Fruit fly (Drosophila melanogaster): Measurements from ENCODE around the gene CG32277.

The CG32277 gene

DNA sequence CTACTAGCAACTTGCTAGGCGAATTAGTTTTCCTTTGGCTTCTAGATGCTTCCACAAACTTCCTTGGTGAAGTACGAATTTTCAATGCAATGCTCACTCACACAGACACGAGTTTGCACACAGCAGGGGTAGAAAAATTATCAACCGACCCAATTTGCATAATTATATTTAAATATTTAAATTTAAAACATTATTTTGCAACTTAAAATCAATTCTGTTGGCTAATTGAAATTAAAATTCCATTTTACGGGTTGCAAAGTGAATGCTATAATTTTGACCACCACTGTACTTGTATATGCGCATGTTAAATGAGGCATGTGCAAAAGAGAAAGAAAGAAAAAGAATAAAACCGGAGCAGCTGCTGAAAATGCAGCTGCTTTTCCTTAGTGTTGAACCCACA lies 11.2 kb downstream of the CG32277 start (continued):
- TF ChIP-seq CHES-1-like (GFP tag; optimal IDR thresholded peaks at IDR 0.05) = peak; percentile 11
- no peak for TF ChIP-seq CG7786 (GFP tag; optimal IDR thresholded peaks at IDR 0.05)
- TF ChIP-seq dmrt99B (tag; optimal IDR thresholded peaks at IDR 0.05) = peak; percentile 96

DNA sequence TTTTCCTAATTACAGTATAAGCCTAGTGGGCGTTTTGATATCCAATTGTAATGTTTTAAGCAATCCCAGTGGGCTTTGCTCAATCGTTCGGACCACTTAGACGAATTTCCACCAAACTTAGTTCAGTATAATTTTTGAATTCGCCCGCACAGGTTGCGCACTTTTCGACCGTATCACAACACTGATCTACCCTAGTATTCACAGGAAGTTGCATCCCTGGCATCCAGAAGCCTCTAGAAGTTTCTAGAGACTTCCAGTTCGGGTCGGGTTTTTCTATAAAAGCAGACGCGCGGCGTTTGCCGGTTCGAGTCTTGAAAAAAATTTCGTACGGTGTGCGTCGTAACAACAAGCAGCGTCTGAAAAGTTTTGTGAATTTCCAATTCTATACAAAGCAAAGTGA lies 12.3 kb downstream of the CG32277 start, which contains the start of gene Hsp83:
Hsp83 (plus strand) TSS at position 58 of the 400 bp plus-strand sequence.
- TF ChIP-seq CG6254 (GFP tag; optimal IDR thresholded peaks at IDR 0.05) (peak; percentile 95), CG1024 (GFP tag; IDR thresholded peaks at IDR 0.05) (peak; percentile 92), Ets65A (GFP tag) (peak; percentile 99), esg (GFP tag; conservative IDR thresholded peaks at IDR 0.05) (peak; percentile 63), CG14965 (GFP tag; optimal IDR thresholded peaks at IDR 0.05; ENCODE audit: borderline replicate concordance) (peak; percentile 93), slp2 (GFP tag; optimal IDR thresholded peaks at IDR 0.05) (peak; percentile 91), sr (GFP tag; IDR thresholded peaks at IDR 0.05) (peak; percentile 96), Dek (tag; optimal IDR thresholded peaks at IDR 0.05) (peak; percentile 86), HHEX (GFP tag; optimal IDR thresholded peaks at IDR 0.05) (peak; percentile 99), CG12942 (GFP tag; optimal IDR thresholded peaks at IDR 0.05) (peak; percentile 76), so (GFP tag; IDR thresholded peaks at IDR 0.05) (peak; percentile 95), CG31224 (GFP tag; IDR thresholded peaks at IDR 0.05) (peak; percentile 74), caup (GFP tag; optimal IDR thresholded peaks at IDR 0.05; ENCODE audit: severe bottlenecking) (peak; percentile 100), Ada2b (GFP tag; IDR thresholded peaks at IDR 0.05) (peak; percentile 68; the same call in 1 of the 2 replicates), CG4617 (GFP tag; optimal IDR thresholded peaks at IDR 0.05; ENCODE audit: borderline replicate concordance) (peak; percentile 58), Hr39 (optimal IDR thresholded peaks at IDR 0.05) (no peak), CG34224 (GFP tag; IDR thresholded peaks at IDR 0.05; ENCODE audit: partially characterized antibody) (no peak; the same call in 1 of the 3 replicates), ase (GFP tag; IDR thresholded peaks at IDR 0.05) (peak; percentile 83), CG6654 (GFP tag; optimal IDR thresholded peaks at IDR 0.05) (peak; percentile 84), CG6854 (GFP tag; optimal IDR thresholded peaks at IDR 0.05) (peak; percentile 99), Dref (GFP tag; IDR thresholded peaks at IDR 0.05) (no peak; the same call in 1 of the 2 replicates), CG30403 (GFP tag; optimal IDR thresholded peaks at IDR 0.05) (peak; percentile 82), tio (GFP tag; optimal IDR thresholded peaks at IDR 0.05) (peak; percentile 75), ranshi (GFP tag; IDR thresholded peaks at IDR 0.05) (peak; percentile 92), zfh1 (GFP tag; IDR thresholded peaks at IDR 0.05) (peak; percentile 97), CG4282 (GFP tag; optimal IDR thresholded peaks at IDR 0.05) (peak; percentile 85), kay (GFP tag; optimal IDR thresholded peaks at IDR 0.05) (peak; percentile 63), CrebB (tag; optimal IDR thresholded peaks at IDR 0.05) (peak; percentile 99), CG1647 (GFP tag; optimal IDR thresholded peaks at IDR 0.05) (peak; percentile 93), ci (GFP tag; IDR thresholded peaks at IDR 0.05) (peak; percentile 99), CG2678 (tag; optimal IDR thresholded peaks at IDR 0.05) (peak; percentile 91), CG15696 (tag; optimal IDR thresholded peaks at IDR 0.05) (peak; percentile 36), CG18599 (GFP tag; optimal IDR thresholded peaks at IDR 0.05) (peak; percentile 99), tx (GFP tag; optimal IDR thresholded peaks at IDR 0.05) (peak; percentile 81), CG10543 (GFP tag; optimal IDR thresholded peaks at IDR 0.05) (peak; percentile 100), D19A (tag; optimal IDR thresholded peaks at IDR 0.05) (peak; percentile 69), CG14860 (GFP tag; IDR thresholded peaks at IDR 0.05; ENCODE audit: partially characterized antibody) (no peak), nerfin-1 (tag; optimal IDR thresholded peaks at IDR 0.05) (peak; percentile 94), dmrt99B (tag; optimal IDR thresholded peaks at IDR 0.05) (peak; percentile 88), crp (GFP tag; optimal IDR thresholded peaks at IDR 0.05) (no peak), CG11560 (tag; IDR thresholded peaks at IDR 0.05) (no peak; the same call in 2 of the 3 replicates), CG9727 (GFP tag; optimal IDR thresholded peaks at IDR 0.05) (peak; percentile 95), pan (optimal IDR thresholded peaks at IDR 0.05) (no peak), pan (GFP tag; optimal IDR thresholded peaks at IDR 0.05 in 1 of 2, IDR thresholded peaks at IDR 0.05 in 1 of 2) (peak in 1 of 2 experiments; percentile 92), CG7928 (GFP tag; optimal IDR thresholded peaks at IDR 0.05) (peak; percentile 99), Doc2 (GFP tag; IDR thresholded peaks at IDR 0.05) (0 out of 2 replicates have a peak, but pooled peaks have one; percentile 33), Opbp (GFP tag; IDR thresholded peaks at IDR 0.05; ENCODE audit: partially characterized antibody) (peak; percentile 57; the same call in 2 of the 3 replicates)

Data from whole organism, embryonic.